Worm (Caenorhabditis elegans): ENCODE data around the gene eps-8.

DNA sequence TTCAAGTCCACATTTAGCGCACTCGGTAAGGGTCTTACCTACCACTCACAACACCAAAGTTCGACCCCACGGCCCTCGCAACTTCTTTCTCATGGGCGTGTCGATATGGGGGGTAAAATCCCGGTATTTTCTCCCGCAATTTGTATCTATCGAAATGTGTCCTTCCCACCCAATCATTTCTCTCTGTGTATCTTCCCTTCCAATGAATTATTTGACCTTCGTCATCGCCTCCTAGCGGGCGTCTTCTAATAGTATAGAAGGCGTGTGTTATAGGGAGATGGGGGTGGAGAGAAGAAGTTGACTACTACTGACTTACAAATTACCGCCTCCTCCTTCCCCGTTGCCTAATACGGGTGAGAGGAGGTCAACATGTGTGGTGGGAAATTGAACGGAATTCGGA is 2.7 kb upstream of the eps-8 start:
- TF ChIP-seq che-1 (tag; optimal IDR thresholded peaks at IDR 0.05), result no peak
- no peak for TF ChIP-seq ceh-34 (tag; optimal IDR thresholded peaks at IDR 0.05)
- TF ChIP-seq ceh-2 (tag; optimal IDR thresholded peaks at IDR 0.05), result no peak
- no peak for TF ChIP-seq elt-2 (tag; optimal IDR thresholded peaks at IDR 0.05)
- TF ChIP-seq syd-9 (tag; optimal IDR thresholded peaks at IDR 0.05), result no peak
- TF ChIP-seq dmd-4 (tag; optimal IDR thresholded peaks at IDR 0.05; ENCODE audit: borderline replicate concordance), result no peak
- TF ChIP-seq nhr-232 (tag; optimal IDR thresholded peaks at IDR 0.05), result no peak
- no peak for TF ChIP-seq unc-55 (GFP tag; optimal IDR thresholded peaks at IDR 0.05)
- no peak for TF ChIP-seq lim-6 (tag; optimal IDR thresholded peaks at IDR 0.05)
- TF ChIP-seq ama-1 (optimal IDR thresholded peaks at IDR 0.05), result no peak

All from whole organism, late embryonic.